Fruit fly (Drosophila melanogaster) whole organism, embryonic: ENCODE measurements around the gene Sse.

Source experiments
- Blimp-1 ChIP-seq: fragments of 200-800 bp; sonication (Bioruptor generic); optimal IDR thresholded peaks from 3 replicates; lab custom pipeline; 2018; ENCODE audit warnings: missing biosample characterization, missing genetic modification characterization, mild to moderate bottlenecking, moderate library complexity, missing genetic modification reagents
- CG11247 ChIP-seq: fragments of 200-800 bp; sonication (Bioruptor generic); IDR thresholded peaks from 2 replicates; pipeline ENCODE4 v1.3.6; 2022; ENCODE audit warnings: missing biosample characterization, missing genetic modification characterization
- CG11456 ChIP-seq: fragments of 200-800 bp; sonication (Bioruptor generic); IDR thresholded peaks from 3 replicates; pipeline ENCODE4 v1.3.6; 2022; ENCODE audit warnings: missing biosample characterization, missing genetic modification characterization
- CG12155 ChIP-seq: fragments of 200-800 bp; sonication (Bioruptor generic); optimal IDR thresholded peaks from 3 replicates; lab custom pipeline; 2016; ENCODE audit warnings: missing biosample characterization, missing genetic modification characterization
- CG13424 ChIP-seq: fragments of 200-800 bp; sonication (Bioruptor generic); optimal IDR thresholded peaks from 2 replicates; lab custom pipeline; 2019; ENCODE audit warnings: missing biosample characterization, mild to moderate bottlenecking, missing genetic modification characterization, moderate library complexity
- CG14710 ChIP-seq: fragments of 200-800 bp; sonication (Bioruptor generic); optimal IDR thresholded peaks from 3 replicates; lab custom pipeline; 2019; ENCODE audit warnings: missing biosample characterization, mild to moderate bottlenecking, missing genetic modification characterization, moderate library complexity
- CG15601 ChIP-seq: fragments of 200-800 bp; sonication (Bioruptor generic); optimal IDR thresholded peaks from 3 replicates; lab custom pipeline; 2019; ENCODE audit warnings: missing biosample characterization, mild to moderate bottlenecking, missing genetic modification characterization, moderate library complexity
- CG1603 ChIP-seq: fragments of 200-800 bp; sonication (Bioruptor generic); optimal IDR thresholded peaks from 2 replicates; lab custom pipeline; 2019; ENCODE audit warnings: missing biosample characterization, mild to moderate bottlenecking, missing genetic modification characterization, moderate library complexity
- CG1647 ChIP-seq: fragments of 200-800 bp; sonication (Bioruptor generic); optimal IDR thresholded peaks from 3 replicates; lab custom pipeline; 2016; ENCODE audit warnings: missing biosample characterization, missing genetic modification characterization
- CG18011 ChIP-seq: fragments of 200-800 bp; sonication (Bioruptor generic); optimal IDR thresholded peaks from 2 replicates; lab custom pipeline; 2017; ENCODE audit warnings: missing biosample characterization, missing genetic modification characterization, mild to moderate bottlenecking, moderate library complexity, missing genotype
- CG2202 ChIP-seq: fragments of 200-800 bp; sonication (Bioruptor generic); optimal IDR thresholded peaks from 2 replicates; lab custom pipeline; 2018; ENCODE audit warnings: missing biosample characterization, mild to moderate bottlenecking, missing genetic modification characterization
- CG2712 ChIP-seq: fragments of 200-800 bp; optimal IDR thresholded peaks from 3 replicates; lab custom pipeline; 2019; ENCODE audit warnings: missing biosample characterization, mild to moderate bottlenecking, missing genetic modification characterization, moderate library complexity
- CG3281 ChIP-seq: fragments of 200-800 bp; sonication (Bioruptor generic); optimal IDR thresholded peaks from 3 replicates; lab custom pipeline; 2017; ENCODE audit warnings: missing biosample characterization, mild to moderate bottlenecking, missing genetic modification characterization
- CG33557 ChIP-seq: fragments of 200-800 bp; sonication (Bioruptor generic); optimal IDR thresholded peaks from 2 replicates; lab custom pipeline; 2019; ENCODE audit warnings: missing biosample characterization, mild to moderate bottlenecking, missing genetic modification characterization, moderate library complexity
- CG34422 ChIP-seq: fragments of 200-800 bp; sonication (Bioruptor generic); IDR thresholded peaks from 3 replicates; pipeline ENCODE4 v1.3.6; 2022; ENCODE audit warnings: missing biosample characterization, missing genetic modification characterization
- CG4424 ChIP-seq: fragments of 200-800 bp; sonication (Bioruptor generic); optimal IDR thresholded peaks from 3 replicates; lab custom pipeline; 2016; ENCODE audit warnings: missing biosample characterization, missing genetic modification characterization
- CG4707 ChIP-seq: fragments of 200-800 bp; sonication (Bioruptor generic); optimal IDR thresholded peaks from 2 replicates; lab custom pipeline; 2018; ENCODE audit warnings: missing biosample characterization, mild to moderate bottlenecking, missing genetic modification characterization, moderate library complexity
- CG4730 ChIP-seq: fragments of 200-800 bp; sonication (Bioruptor generic); IDR thresholded peaks from 2 replicates; pipeline ENCODE4 v1.3.6; 2022; ENCODE audit warnings: missing biosample characterization, missing genetic modification characterization
- CG8388 ChIP-seq: fragments of 200-800 bp; sonication (Bioruptor generic); optimal IDR thresholded peaks from 2 replicates; lab custom pipeline; 2019; ENCODE audit warnings: missing biosample characterization, mild to moderate bottlenecking, missing genetic modification characterization, moderate library complexity
- D ChIP-seq, 2 experiments: fragments of 200-800 bp in 1 of 2; fragments of >200 bp in 1 of 2; sonication (Bioruptor generic) in 1 of 2; optimal IDR thresholded peaks; 2 replicates in 1 of 2; 3 replicates in 1 of 2; lab custom pipeline; 2017; ENCODE audit warnings: mild to moderate bottlenecking in 1 of 2, missing biosample characterization in 1 of 2, missing genetic modification characterization in 1 of 2, missing genetic modification reagents in 1 of 2
- D19B ChIP-seq: fragments of 200-800 bp; sonication (Bioruptor generic); optimal IDR thresholded peaks from 2 replicates; lab custom pipeline; 2017; ENCODE audit warnings: missing biosample characterization, mild to moderate bottlenecking, missing genetic modification characterization
- Dfd ChIP-seq, 2 experiments: fragments of >200 bp; optimal IDR thresholded peaks; 2 replicates each; lab custom pipeline; 2017; ENCODE audit warnings: missing biosample characterization in 2 of 2, missing genetic modification characterization in 2 of 2
- Doc3 ChIP-seq: fragments of 200-800 bp; sonication (Bioruptor generic); IDR thresholded peaks from 3 replicates; pipeline ENCODE4 v1.3.6; 2022; ENCODE audit warnings: missing biosample characterization, missing genetic modification characterization; ENCODE audit not compliant: partially characterized antibody
- Dp ChIP-seq: fragments of 200-800 bp; sonication (Bioruptor generic); optimal IDR thresholded peaks from 2 replicates; lab custom pipeline; 2018; ENCODE audit warnings: missing biosample characterization, mild to moderate bottlenecking, missing genetic modification characterization, moderate library complexity
- Drgx ChIP-seq: fragments of 200-800 bp; sonication (Bioruptor generic); IDR thresholded peaks from 2 replicates; pipeline ENCODE4 v1.3.6; 2022; ENCODE audit warnings: missing biosample characterization, missing genetic modification characterization
- E2f1 ChIP-seq: fragments of 200-800 bp; sonication (Bioruptor generic); IDR thresholded peaks from 2 replicates; pipeline ENCODE4 v1.3.6; 2022; ENCODE audit warnings: missing biosample characterization, missing genetic modification characterization
- H2.0 ChIP-seq: fragments of 200-800 bp; sonication (Bioruptor generic); IDR thresholded peaks from 2 replicates; pipeline ENCODE4 v1.3.6; 2022; ENCODE audit warnings: missing biosample characterization, missing genetic modification characterization
- HLH54F ChIP-seq: fragments of 200-800 bp; sonication (Bioruptor generic); optimal IDR thresholded peaks from 3 replicates; lab custom pipeline; 2016; ENCODE audit warnings: missing biosample characterization, missing genetic modification characterization
- PHDP ChIP-seq: fragments of 200-800 bp; sonication (Bioruptor generic); optimal IDR thresholded peaks from 3 replicates; lab custom pipeline; 2018; ENCODE audit warnings: missing biosample characterization, mild to moderate bottlenecking, missing genetic modification characterization, moderate library complexity
- Ptx1 ChIP-seq: fragments of 200-800 bp; sonication (Bioruptor generic); IDR thresholded peaks from 2 replicates; pipeline ENCODE4 v1.3.6; 2022; ENCODE audit warnings: missing biosample characterization, missing genetic modification characterization
- Sox100B ChIP-seq: fragments of 200-800 bp; sonication (Bioruptor generic); optimal IDR thresholded peaks from 3 replicates; lab custom pipeline; 2018; ENCODE audit warnings: missing biosample characterization, mild to moderate bottlenecking, missing genetic modification characterization
- Spps ChIP-seq: fragments of 200-800 bp; sonication (Bioruptor generic); optimal IDR thresholded peaks from 2 replicates; lab custom pipeline; 2018; ENCODE audit warnings: missing biosample characterization, mild to moderate bottlenecking, missing genetic modification characterization
- Ssrp ChIP-seq: fragments of 200-800 bp; sonication (Bioruptor generic); optimal IDR thresholded peaks from 2 replicates; lab custom pipeline; 2018; ENCODE audit warnings: missing biosample characterization, mild to moderate bottlenecking, missing genetic modification characterization, moderate library complexity
- Usf ChIP-seq: fragments of 200-800 bp; sonication (Bioruptor generic); optimal IDR thresholded peaks from 2 replicates; lab custom pipeline; 2017; ENCODE audit warnings: missing genotype, missing biosample characterization, missing genetic modification characterization
- bbx ChIP-seq: fragments of 200-800 bp; sonication (Bioruptor generic); IDR thresholded peaks from 2 replicates; pipeline ENCODE4 v1.3.6; 2022; ENCODE audit warnings: missing biosample characterization, missing genetic modification characterization; ENCODE audit not compliant: partially characterized antibody
- bsh ChIP-seq, 2 experiments: fragments of 200-800 bp; sonication (Bioruptor generic); optimal IDR thresholded peaks; 2 replicates each; lab custom pipeline; 2017 to 2018; ENCODE audit warnings: mild to moderate bottlenecking in 2 of 2, missing biosample characterization in 2 of 2, missing genetic modification characterization in 2 of 2, moderate library complexity in 1 of 2
- cg ChIP-seq: fragments of 200-800 bp; sonication (Bioruptor generic); optimal IDR thresholded peaks from 3 replicates; lab custom pipeline; 2019; ENCODE audit warnings: missing biosample characterization, mild to moderate bottlenecking, missing genetic modification characterization, moderate library complexity
- dysf ChIP-seq: fragments of 200-800 bp; sonication (Bioruptor generic); IDR thresholded peaks from 3 replicates; pipeline ENCODE4 v1.3.6; 2022; ENCODE audit warnings: missing biosample characterization, missing genetic modification characterization
- eyg ChIP-seq: fragments of 200-800 bp; sonication (Bioruptor generic); optimal IDR thresholded peaks from 3 replicates; lab custom pipeline; 2016; ENCODE audit warnings: missing biosample characterization, missing genetic modification characterization
- gce ChIP-seq: fragments of 200-800 bp; sonication (Bioruptor generic); IDR thresholded peaks from 3 replicates; pipeline ENCODE4 v1.3.6; 2022; ENCODE audit warnings: missing biosample characterization, missing genetic modification characterization
- gcm ChIP-seq: fragments of 200-800 bp; sonication (Bioruptor generic); optimal IDR thresholded peaks from 2 replicates; lab custom pipeline; 2019; ENCODE audit warnings: missing biosample characterization, mild to moderate bottlenecking, missing genetic modification characterization, moderate library complexity
- grau ChIP-seq: fragments of 200-800 bp; optimal IDR thresholded peaks from 3 replicates; lab custom pipeline; 2019; ENCODE audit warnings: missing biosample characterization, mild to moderate bottlenecking, missing genetic modification characterization, moderate library complexity
- gt ChIP-seq: fragments of 200-800 bp; sonication (Bioruptor generic); IDR thresholded peaks from 2 replicates; pipeline ENCODE4 v1.3.6; 2022; ENCODE audit warnings: missing biosample characterization, missing genetic modification characterization
- ham ChIP-seq: fragments of 200-800 bp; sonication (Bioruptor generic); IDR thresholded peaks from 2 replicates; pipeline ENCODE4 v1.3.6; 2022; ENCODE audit warnings: missing biosample characterization, missing genetic modification characterization
- insv ChIP-seq, 2 experiments: fragments of 200-800 bp; sonication (Bioruptor generic); optimal IDR thresholded peaks; 3 replicates each; lab custom pipeline; 2016 to 2018; ENCODE audit warnings: missing biosample characterization in 2 of 2, missing genetic modification characterization in 2 of 2
- lilli ChIP-seq: fragments of 200-800 bp; sonication (Bioruptor generic); optimal IDR thresholded peaks from 3 replicates; lab custom pipeline; 2016; ENCODE audit warnings: missing biosample characterization, missing genetic modification characterization
- maf-S ChIP-seq: fragments of 200-800 bp; sonication (Bioruptor generic); optimal IDR thresholded peaks from 2 replicates; lab custom pipeline; 2016; ENCODE audit warnings: missing biosample characterization, missing genetic modification characterization
- rib ChIP-seq: fragments of 200-800 bp; sonication (Bioruptor generic); IDR thresholded peaks from 2 replicates; pipeline ENCODE4 v1.3.6; 2022; ENCODE audit warnings: missing biosample characterization, missing genetic modification characterization
- so ChIP-seq: fragments of 200-800 bp; sonication (Bioruptor generic); IDR thresholded peaks from 3 replicates; pipeline ENCODE4 v1.3.6; 2022; ENCODE audit warnings: missing biosample characterization, missing genetic modification characterization
- vvl ChIP-seq: fragments of 200-800 bp; sonication (Bioruptor generic); IDR thresholded peaks from 2 replicates; pipeline ENCODE4 v1.3.6; 2022; ENCODE audit warnings: missing biosample characterization, missing genetic modification characterization
- wdn ChIP-seq: fragments of 200-800 bp; sonication (Bioruptor generic); IDR thresholded peaks from 2 replicates; pipeline ENCODE4 v1.3.6; 2022; ENCODE audit warnings: missing biosample characterization, missing genetic modification characterization

The Sse gene

dm6 chr3L:5627816-5628215 is 34.2 kb downstream of the Sse start (continued):
- TF ChIP-seq CG11456 (GFP tag; lab: Robert Waterston, UW), result no peak
- no peak for TF ChIP-seq CG34422 (GFP tag; lab: Robert Waterston, UW)
- no peak for TF ChIP-seq Dfd (GFP tag; optimal IDR thresholded peaks at IDR 0.05; lab: Kevin White, UChicago)
- no peak for TF ChIP-seq gcm (GFP tag; lab: Kevin White, UChicago)
- TF ChIP-seq Drgx (GFP tag; lab: Robert Waterston, UW), result no peak
- no peak for TF ChIP-seq H2.0 (GFP tag; lab: Robert Waterston, UW)
- TF ChIP-seq gce, result no peak
- no peak for TF ChIP-seq Usf (GFP tag; lab: Kevin White, UChicago)
- no peak for TF ChIP-seq insv (GFP tag; optimal IDR thresholded peaks at IDR 0.05; lab: Kevin White, UChicago)
- peak; percentile 41; the same call in 1 of the 2 replicates for TF ChIP-seq vvl (GFP tag; lab: Robert Waterston, UW)
- TF ChIP-seq wdn (GFP tag; lab: Robert Waterston, UW), result no peak
- TF ChIP-seq so (GFP tag; lab: Robert Waterston, UW), result no peak
- no peak for TF ChIP-seq dysf (GFP tag; lab: Robert Waterston, UW)
- peak in 1 of 2 experiments; percentile 30 for TF ChIP-seq bsh (GFP tag; optimal IDR thresholded peaks at IDR 0.05; lab: Kevin White, UChicago)
- peak; percentile 7 for TF ChIP-seq CG2202
- TF ChIP-seq Dp (GFP tag; lab: Kevin White, UChicago), result no peak
- TF ChIP-seq bbx (GFP tag; lab: Robert Waterston, UW), result no peak
- no peak for TF ChIP-seq D (optimal IDR thresholded peaks at IDR 0.05; lab: Kevin White, UChicago)
- TF ChIP-seq D (GFP tag; optimal IDR thresholded peaks at IDR 0.05; lab: Kevin White, UChicago), result no peak
- TF ChIP-seq CG4730, result no peak
- TF ChIP-seq gt, result no peak
- TF ChIP-seq Doc3 (GFP tag; lab: Robert Waterston, UW), result no peak
- no peak for TF ChIP-seq maf-S (GFP tag; lab: Kevin White, UChicago)
- TF ChIP-seq rib (GFP tag; lab: Robert Waterston, UW), result no peak; the same call in 1 of the 2 replicates
- TF ChIP-seq CG3281 (GFP tag; lab: Kevin White, UChicago), result no peak
- no peak for TF ChIP-seq CG4707 (GFP tag; lab: Kevin White, UChicago)
- TF ChIP-seq CG33557 (GFP tag; lab: Kevin White, UChicago), result peak; percentile 88
- TF ChIP-seq HLH54F (GFP tag; lab: Kevin White, UChicago), result no peak
- TF ChIP-seq CG15601 (tag; lab: Kevin White, UChicago), result no peak
- TF ChIP-seq Spps, result peak; percentile 34
- no peak for TF ChIP-seq lilli (GFP tag; lab: Kevin White, UChicago)
- TF ChIP-seq cg (GFP tag; lab: Kevin White, UChicago), result peak; percentile 33
- no peak for TF ChIP-seq grau (tag; lab: Kevin White, UChicago)
- TF ChIP-seq Ssrp (tag; lab: Kevin White, UChicago), result no peak
- peak; percentile 18 for TF ChIP-seq CG14710
- no peak for TF ChIP-seq CG8388
- no peak for TF ChIP-seq CG11247 (GFP tag; lab: Robert Waterston, UW)
- peak; percentile 100 for TF ChIP-seq Blimp-1 (GFP tag; lab: Kevin White, UChicago)
- no peak for TF ChIP-seq Sox100B (GFP tag; lab: Kevin White, UChicago)
- TF ChIP-seq CG1603 (tag; lab: Kevin White, UChicago), result no peak
- TF ChIP-seq E2f1, result no peak
- TF ChIP-seq CG4424 (GFP tag; lab: Kevin White, UChicago), result no peak
- no peak for TF ChIP-seq CG2712 (tag; lab: Kevin White, UChicago)
- no peak for TF ChIP-seq CG1647 (GFP tag; lab: Kevin White, UChicago)
- no peak for TF ChIP-seq PHDP (tag; lab: Kevin White, UChicago)
- no peak for TF ChIP-seq ham (GFP tag; lab: Robert Waterston, UW)
- no peak for TF ChIP-seq eyg (GFP tag; lab: Kevin White, UChicago)
- TF ChIP-seq D19B, result no peak
- no peak for TF ChIP-seq CG12155
- no peak for TF ChIP-seq CG13424 (tag; lab: Kevin White, UChicago)
- no peak for TF ChIP-seq CG18011
- no peak for TF ChIP-seq Ptx1 (GFP tag; lab: Robert Waterston, UW)
